Fruit fly (Drosophila melanogaster) whole organism, pupa: ENCODE results near the gene RpS8.

Experiments
- CG34367 ChIP-seq: fragments of 200-800 bp; sonication (Bioruptor generic); optimal IDR thresholded peaks from 2 replicates; lab custom pipeline; 2018; ENCODE audit warnings: missing biosample characterization, mild to moderate bottlenecking, missing genetic modification characterization
- Snoo ChIP-seq: fragments of 200-800 bp; sonication (Bioruptor generic); optimal IDR thresholded peaks from 3 replicates; lab custom pipeline; 2017; ENCODE audit warnings: missing biosample characterization, mild to moderate bottlenecking, missing genetic modification characterization, inconsistent platforms

DNA sequence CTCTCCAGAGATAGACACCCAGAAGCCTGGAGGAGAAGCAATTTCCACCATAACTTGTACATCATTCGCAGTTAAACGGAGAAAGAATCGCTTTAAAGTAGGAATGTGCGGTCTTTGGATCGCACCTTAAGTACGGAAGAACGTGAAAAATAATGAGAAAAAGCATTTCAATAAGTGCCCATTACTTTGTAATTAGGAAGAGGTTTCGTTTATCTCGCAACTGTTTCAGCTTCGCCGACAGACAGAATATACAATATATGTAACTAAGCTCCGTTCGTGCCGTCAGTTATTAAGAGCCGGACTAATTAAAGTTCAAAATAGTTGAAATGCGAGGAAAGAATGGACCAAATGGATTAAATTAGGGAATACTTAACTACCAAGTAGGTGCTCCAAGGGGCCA is 43.7 kb upstream of the RpS8 start, which contains the start of gene CG7829:
- TF ChIP-seq CG34367 (tag; lab: Kevin White, UChicago): no peak
- TF ChIP-seq Snoo (tag; lab: Kevin White, UChicago): no peak
